Worm (Caenorhabditis elegans) whole organism, L2 larva: ENCODE data around the gene rgs-4.
"Not testable (repeated sequence)": the region's sequence is repeated elsewhere in the genome, so short reads cannot be mapped to it uniquely, and the experiment has no call there.

ENCODE experiments used
- F13H6.1 ChIP-seq: sonication (generic microtip); optimal IDR thresholded peaks from 2 replicates; lab custom pipeline; 2016; ENCODE audit warnings: missing genetic modification characterization, missing compliant biosample characterization
- R02D3.7 ChIP-seq: fragments of 150-350 bp; optimal IDR thresholded peaks from 2 replicates; lab custom pipeline; 2014; ENCODE audit warnings: missing biosample characterization, missing genetic modification characterization
- Y55F3AM.14 ChIP-seq: fragments of 200-800 bp; sonication (Bioruptor generic); optimal IDR thresholded peaks from 2 replicates; lab custom pipeline; 2018; ENCODE audit warnings: mild to moderate bottlenecking, missing genetic modification characterization, missing compliant biosample characterization
- ZK546.5 ChIP-seq: sonication (generic microtip); optimal IDR thresholded peaks from 2 replicates; lab custom pipeline; 2017; ENCODE audit warnings: missing biosample characterization, missing genetic modification characterization
- aly-2 ChIP-seq: fragments of 150-350 bp; optimal IDR thresholded peaks from 2 replicates; lab custom pipeline; 2014; ENCODE audit warnings: missing biosample characterization, missing genetic modification characterization
- ama-1 ChIP-seq: fragments of 150-350 bp; optimal IDR thresholded peaks from 2 replicates; lab custom pipeline; 2018; ENCODE audit warnings: inconsistent platforms
- blmp-1 ChIP-seq: sonication (generic microtip); optimal IDR thresholded peaks from 2 replicates; lab custom pipeline; 2017; ENCODE audit warnings: missing genetic modification characterization, mild to moderate bottlenecking, missing compliant biosample characterization, antibody characterized with exemption, moderate library complexity; ENCODE audit not compliant: insufficient read depth
- ceh-16 ChIP-seq: fragments of 150-350 bp; optimal IDR thresholded peaks from 2 replicates; lab custom pipeline; 2014; ENCODE audit warnings: missing biosample characterization, missing genetic modification characterization
- ceh-82 ChIP-seq: fragments of 150-350 bp; optimal IDR thresholded peaks from 2 replicates; lab custom pipeline; 2014; ENCODE audit warnings: missing biosample characterization, missing genetic modification characterization
- crh-2 ChIP-seq: sonication (generic microtip); optimal IDR thresholded peaks from 2 replicates; lab custom pipeline; 2017; ENCODE audit warnings: missing biosample characterization, missing genetic modification characterization
- egl-27 ChIP-seq: sonication (generic microtip); optimal IDR thresholded peaks from 3 replicates; lab custom pipeline; 2017; ENCODE audit warnings: missing biosample characterization, missing genetic modification reagents, missing genetic modification characterization
- elt-1 ChIP-seq: fragments of 150-350 bp; optimal IDR thresholded peaks from 2 replicates; lab custom pipeline; 2014; ENCODE audit warnings: missing biosample characterization, missing genetic modification characterization
- fos-1 ChIP-seq: fragments of 150-350 bp; optimal IDR thresholded peaks from 2 replicates; lab custom pipeline; 2014; ENCODE audit warnings: missing biosample characterization, missing genetic modification characterization
- gmeb-1 ChIP-seq: fragments of 150-350 bp; optimal IDR thresholded peaks from 2 replicates; lab custom pipeline; 2014; ENCODE audit warnings: missing biosample characterization, missing genetic modification characterization
- lin-13 ChIP-seq: fragments of 150-350 bp; optimal IDR thresholded peaks from 2 replicates; lab custom pipeline; 2014; ENCODE audit warnings: missing biosample characterization, missing genetic modification reagents, missing genetic modification characterization
- lin-39 ChIP-seq: fragments of 150-350 bp; optimal IDR thresholded peaks from 2 replicates; lab custom pipeline; 2014; ENCODE audit warnings: missing biosample characterization, missing genetic modification reagents, missing genetic modification characterization
- lsy-2 ChIP-seq, 2 experiments: fragments of 150-350 bp in 1 of 2; sonication (generic microtip) in 1 of 2; optimal IDR thresholded peaks; 2 replicates each; lab custom pipeline; 2014 to 2017; ENCODE audit warnings: missing biosample characterization in 2 of 2, missing genetic modification characterization in 2 of 2
- mab-5 ChIP-seq: fragments of 150-350 bp; optimal IDR thresholded peaks from 2 replicates; lab custom pipeline; 2014; ENCODE audit warnings: missing biosample characterization, missing genetic modification characterization
- mbf-1 ChIP-seq: sonication (generic microtip); optimal IDR thresholded peaks from 2 replicates; lab custom pipeline; 2017; ENCODE audit warnings: missing biosample characterization, missing genetic modification characterization
- mdl-1 ChIP-seq, 2 experiments: fragments of 150-350 bp in 1 of 2; sonication (generic microtip) in 1 of 2; optimal IDR thresholded peaks; 2 replicates each; lab custom pipeline; 2017; ENCODE audit warnings: missing biosample characterization in 2 of 2, missing genetic modification characterization in 2 of 2
- nhr-12 ChIP-seq: fragments of 150-350 bp; optimal IDR thresholded peaks from 2 replicates; lab custom pipeline; 2014; ENCODE audit warnings: missing biosample characterization, missing genetic modification characterization
- nhr-129 ChIP-seq: fragments of 150-350 bp; optimal IDR thresholded peaks from 2 replicates; lab custom pipeline; 2014; ENCODE audit warnings: missing biosample characterization, missing genetic modification characterization
- nhr-21 ChIP-seq: fragments of 150-350 bp; optimal IDR thresholded peaks from 2 replicates; lab custom pipeline; 2014; ENCODE audit warnings: missing biosample characterization, missing genetic modification characterization
- nhr-23 ChIP-seq: fragments of 150-350 bp; optimal IDR thresholded peaks from 2 replicates; lab custom pipeline; 2014; ENCODE audit warnings: missing biosample characterization, missing genetic modification reagents, missing genetic modification characterization
- nhr-237 ChIP-seq: fragments of 150-350 bp; optimal IDR thresholded peaks from 2 replicates; lab custom pipeline; 2014; ENCODE audit warnings: missing biosample characterization, missing genetic modification characterization
- nhr-25 ChIP-seq: fragments of 150-350 bp; sonication (generic microtip); optimal IDR thresholded peaks from 3 replicates; lab custom pipeline; 2014; ENCODE audit warnings: missing biosample characterization, missing genetic modification characterization
- nhr-6 ChIP-seq: fragments of 150-350 bp; optimal IDR thresholded peaks from 2 replicates; lab custom pipeline; 2014; ENCODE audit warnings: missing biosample characterization, missing genetic modification characterization
- nhr-77 ChIP-seq: fragments of 150-350 bp; optimal IDR thresholded peaks from 2 replicates; lab custom pipeline; 2014; ENCODE audit warnings: missing biosample characterization, missing genetic modification characterization
- peb-1 ChIP-seq: fragments of 150-350 bp; optimal IDR thresholded peaks from 2 replicates; lab custom pipeline; 2014; ENCODE audit warnings: missing biosample characterization, missing genetic modification characterization
- sem-4 ChIP-seq: fragments of 150-350 bp; optimal IDR thresholded peaks from 2 replicates; lab custom pipeline; 2014; ENCODE audit warnings: missing biosample characterization, missing genetic modification reagents, missing genetic modification characterization
- skn-1 ChIP-seq: sonication (generic microtip); optimal IDR thresholded peaks from 2 replicates; lab custom pipeline; 2017; ENCODE audit warnings: missing biosample characterization, missing genetic modification characterization
- sma-3 ChIP-seq: sonication (generic microtip); optimal IDR thresholded peaks from 2 replicates; lab custom pipeline; 2016; ENCODE audit warnings: missing genetic modification reagents, missing genetic modification characterization, missing compliant biosample characterization
- sma-9 ChIP-seq, 2 experiments: fragments of 150-350 bp in 1 of 2; sonication (generic microtip) in 1 of 2; optimal IDR thresholded peaks; 2 replicates each; lab custom pipeline; 2014 to 2016; ENCODE audit warnings: missing genetic modification characterization in 2 of 2, mild to moderate bottlenecking in 1 of 2, missing biosample characterization in 1 of 2, missing compliant biosample characterization in 1 of 2, missing genetic modification reagents in 1 of 2, moderate library complexity in 1 of 2
- snpc-4 ChIP-seq: fragments of 150-350 bp; optimal IDR thresholded peaks from 2 replicates; lab custom pipeline; 2014; ENCODE audit warnings: missing biosample characterization, missing genetic modification characterization
- unc-55 ChIP-seq: fragments of 150-350 bp; sonication (generic microtip); optimal IDR thresholded peaks from 3 replicates; lab custom pipeline; 2014; ENCODE audit warnings: missing biosample characterization, missing genetic modification reagents, missing genetic modification characterization
- zag-1 ChIP-seq: fragments of 150-350 bp; optimal IDR thresholded peaks from 2 replicates; lab custom pipeline; 2014; ENCODE audit warnings: missing biosample characterization, missing genetic modification characterization
- ztf-1 ChIP-seq: fragments of 200-800 bp; sonication (Bioruptor generic); conservative IDR thresholded peaks from 2 replicates; pipeline ENCODE4 v1.3.6; 2022; ENCODE audit warnings: missing genetic modification characterization, missing compliant biosample characterization
- ztf-11 ChIP-seq: sonication (generic microtip); optimal IDR thresholded peaks from 2 replicates; lab custom pipeline; 2017; ENCODE audit warnings: missing biosample characterization, missing genetic modification characterization
- ztf-4 ChIP-seq: fragments of 150-350 bp; optimal IDR thresholded peaks from 2 replicates; lab custom pipeline; 2014; ENCODE audit warnings: missing biosample characterization, missing genetic modification characterization

The rgs-4 gene

ce11 chrII:12620764-12621163 is 33.8 kb upstream of the rgs-4 start, which contains the start of gene nspe-1:
nspe-1 (minus strand) TSS chrII:12620864.
- TF ChIP-seq ama-1 (lab: Kevin White, UChicago) (no peak), skn-1 (no peak), mbf-1 (tag; lab: Kevin White, UChicago) (no peak), snpc-4 (tag; lab: Kevin White, UChicago) (no peak), blmp-1 (no peak)

- TF ChIP-seq gmeb-1: peak; percentile 50
- no peak for TF ChIP-seq ztf-1 (GFP tag; lab: Robert Waterston, UW)
- TF ChIP-seq lsy-2 (tag; optimal IDR thresholded peaks at IDR 0.05; lab: Kevin White, UChicago): no peak
- no peak for TF ChIP-seq Y55F3AM.14 (GFP tag; lab: Kevin White, UChicago)
- no peak for TF ChIP-seq nhr-6
- TF ChIP-seq nhr-12: no peak
- peak; percentile 10 for TF ChIP-seq fos-1
- peak; percentile 46 for TF ChIP-seq nhr-129 (tag; lab: Kevin White, UChicago)
- no peak for TF ChIP-seq skn-1
- no peak for TF ChIP-seq ZK546.5
- TF ChIP-seq ztf-11 (tag; lab: Kevin White, UChicago): no peak
- peak; percentile 97 for TF ChIP-seq sma-9 (GFP tag; optimal IDR thresholded peaks at IDR 0.05; lab: Kevin White, UChicago)
- TF ChIP-seq sma-9 (tag; optimal IDR thresholded peaks at IDR 0.05; lab: Kevin White, UChicago): no peak
- peak; percentile 68 for TF ChIP-seq nhr-25 (tag; lab: Kevin White, UChicago)
- no peak for TF ChIP-seq ceh-16 (tag; lab: Kevin White, UChicago)
- no peak for TF ChIP-seq F13H6.1 (tag; lab: Kevin White, UChicago)
- no peak for TF ChIP-seq lin-13
- peak; percentile 30 to 41 for TF ChIP-seq mdl-1 (tag; optimal IDR thresholded peaks at IDR 0.05; lab: Kevin White, UChicago)
- no peak for TF ChIP-seq nhr-77 (tag; lab: Kevin White, UChicago)
- TF ChIP-seq sma-3 (GFP tag; lab: Kevin White, UChicago): peak; percentile 82
- TF ChIP-seq crh-2 (tag; lab: Kevin White, UChicago): no peak
- no peak for TF ChIP-seq R02D3.7 (tag; lab: Kevin White, UChicago)
- TF ChIP-seq nhr-21: peak; percentile 86
Measured at ce11 chrII:12621908-12622566, 32.5 kb upstream of the rgs-4 start, which contains the start of gene nspe-8. nspe-8 (minus strand) TSS chrII:12621958.

- TF ChIP-seq egl-27 (tag; lab: Kevin White, UChicago) (no peak), nhr-12 (no peak), sma-3 (GFP tag; lab: Kevin White, UChicago) (peak; percentile 19), nhr-21 (peak; percentile 2), sma-9 (GFP tag; optimal IDR thresholded peaks at IDR 0.05; lab: Kevin White, UChicago) (peak; percentile 56), sma-9 (tag; optimal IDR thresholded peaks at IDR 0.05; lab: Kevin White, UChicago) (no peak)
Measured at ce11 chrII:12622843-12623242, 31.7 kb upstream of the rgs-4 start.

ce11 chrII:12624433-12624832 is 30.1 kb upstream of the rgs-4 start, which contains the start of gene Y38E10A.14:
Y38E10A.14 (minus strand) TSS chrII:12624533.
- not testable (repeated sequence) for TF ChIP-seq sma-9 (GFP tag; optimal IDR thresholded peaks at IDR 0.05; lab: Kevin White, UChicago); sma-9 (tag; optimal IDR thresholded peaks at IDR 0.05; lab: Kevin White, UChicago); elt-1; ztf-1 (GFP tag; lab: Robert Waterston, UW)

DNA sequence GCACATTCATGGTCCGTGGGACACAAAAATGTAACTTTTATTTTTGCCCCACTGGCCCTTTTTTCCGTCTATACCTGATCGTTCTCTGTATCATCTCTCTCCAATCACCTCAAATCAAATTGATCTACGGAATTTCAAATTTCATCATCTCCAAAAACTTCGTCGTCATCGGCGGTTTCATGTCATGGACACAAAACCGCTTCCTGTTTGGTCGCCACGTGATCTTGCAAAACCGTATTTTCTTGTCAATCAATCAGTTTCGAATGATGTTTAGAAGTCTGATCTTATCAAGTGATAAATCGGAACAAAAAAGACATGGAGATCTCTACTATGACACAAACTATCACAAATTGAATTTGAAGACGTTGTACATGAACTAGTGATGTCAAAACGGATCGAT is 28.9 kb upstream of the rgs-4 start:
- TF ChIP-seq ama-1 (lab: Kevin White, UChicago): no peak
- TF ChIP-seq mdl-1 (tag; optimal IDR thresholded peaks at IDR 0.05; lab: Kevin White, UChicago): peak; percentile 52 to 79
- no peak for TF ChIP-seq ztf-11 (tag; lab: Kevin White, UChicago)
- no peak for TF ChIP-seq nhr-237 (tag; lab: Kevin White, UChicago)
- TF ChIP-seq ceh-82 (tag; lab: Kevin White, UChicago): no peak
- no peak for TF ChIP-seq mab-5 (tag; lab: Kevin White, UChicago)
- TF ChIP-seq nhr-77 (tag; lab: Kevin White, UChicago): no peak
- no peak for TF ChIP-seq lin-13
- peak; percentile 98 for TF ChIP-seq sma-9 (GFP tag; optimal IDR thresholded peaks at IDR 0.05; lab: Kevin White, UChicago)
- TF ChIP-seq sma-9 (tag; optimal IDR thresholded peaks at IDR 0.05; lab: Kevin White, UChicago): no peak
- TF ChIP-seq blmp-1: peak; percentile 57
- peak; percentile 91 for TF ChIP-seq nhr-25 (tag; lab: Kevin White, UChicago)
- TF ChIP-seq zag-1 (tag; lab: Kevin White, UChicago): no peak
- no peak for TF ChIP-seq Y55F3AM.14 (GFP tag; lab: Kevin White, UChicago)
- peak; percentile 27 for TF ChIP-seq crh-2 (tag; lab: Kevin White, UChicago)
- TF ChIP-seq ztf-1 (GFP tag; lab: Robert Waterston, UW): no peak
- no peak for TF ChIP-seq ceh-16 (tag; lab: Kevin White, UChicago)
- no peak for TF ChIP-seq snpc-4 (tag; lab: Kevin White, UChicago)
- no peak for TF ChIP-seq lin-39
- TF ChIP-seq fos-1: peak; percentile 31
- TF ChIP-seq sma-3 (GFP tag; lab: Kevin White, UChicago): peak; percentile 93
- no peak for TF ChIP-seq lsy-2 (tag; optimal IDR thresholded peaks at IDR 0.05; lab: Kevin White, UChicago)
- TF ChIP-seq F13H6.1 (tag; lab: Kevin White, UChicago): no peak
- no peak for TF ChIP-seq nhr-23 (tag; lab: Kevin White, UChicago)
- TF ChIP-seq elt-1: no peak
- TF ChIP-seq R02D3.7 (tag; lab: Kevin White, UChicago): no peak
- TF ChIP-seq nhr-21: peak; percentile 95
- TF ChIP-seq sem-4 (tag; lab: Kevin White, UChicago): no peak
- no peak for TF ChIP-seq aly-2 (tag; lab: Kevin White, UChicago)
- TF ChIP-seq peb-1 (tag; lab: Kevin White, UChicago): no peak
- no peak for TF ChIP-seq nhr-12
- TF ChIP-seq ztf-4 (tag; lab: Kevin White, UChicago): no peak
- no peak for TF ChIP-seq ZK546.5
- TF ChIP-seq nhr-6: no peak
- TF ChIP-seq unc-55: no peak
